Fruit fly (Drosophila melanogaster): ENCODE measurements around the gene CG14966.

DNA sequence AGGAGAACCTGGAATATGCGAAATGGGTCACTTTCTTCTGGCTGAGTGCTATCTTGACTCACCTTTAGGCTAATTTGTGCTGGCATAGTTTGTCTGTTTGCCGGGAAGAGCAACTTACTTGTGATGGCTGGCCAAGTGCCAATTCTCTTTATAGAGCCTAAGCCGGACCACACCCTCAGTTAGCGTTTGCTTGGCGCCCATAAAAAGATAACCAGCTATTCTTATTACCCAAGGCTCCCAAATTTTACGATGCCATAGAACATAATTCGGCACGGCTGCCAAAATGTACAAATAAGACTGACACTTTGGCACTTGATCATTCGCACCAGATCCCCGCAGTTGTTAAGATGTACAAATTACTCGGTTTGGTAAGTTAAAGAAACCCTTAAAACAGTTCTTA is 7.8 kb downstream of the CG14966 start, which contains the start of the genes CG42525 and CG14958:
- TF ChIP-seq psq (optimal IDR thresholded peaks at IDR 0.05) (no peak), usp (GFP tag; optimal IDR thresholded peaks at IDR 0.05) (no peak), pan (optimal IDR thresholded peaks at IDR 0.05) (no peak)
